Worm (Caenorhabditis elegans): Measurements from ENCODE around the gene cpx-2.

The cpx-2 gene

DNA sequence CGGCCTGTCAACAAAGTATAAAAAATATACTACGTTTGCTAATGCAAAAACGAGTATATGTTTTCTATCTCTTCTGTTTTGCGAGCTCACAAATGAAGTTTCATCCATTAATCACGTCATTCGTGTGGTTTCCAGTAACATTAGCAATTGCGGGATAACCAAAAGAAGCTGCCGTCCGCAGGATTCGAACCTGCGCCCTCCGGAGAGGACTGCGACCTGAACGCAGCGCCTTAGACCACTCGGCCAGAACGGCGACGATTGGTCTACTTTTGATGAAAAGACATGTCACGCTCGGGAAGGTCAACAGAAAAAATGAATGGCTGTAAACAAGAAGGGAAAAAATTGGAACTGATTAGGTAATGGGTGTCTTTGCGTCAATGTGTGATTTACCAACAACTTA lies 32.2 kb downstream of the cpx-2 start (continued):
- TF ChIP-seq elt-3 (tag; optimal IDR thresholded peaks at IDR 0.05) (peak in 1 of 6 experiments; percentile 32), isw-1 (GFP tag; IDR thresholded peaks at IDR 0.05) (no peak)

ce11 chrX:13034333-13034732 lies 36.7 kb downstream of the cpx-2 start:
- TF ChIP-seq tbx-2 (tag; optimal IDR thresholded peaks at IDR 0.05), result peak; percentile 53
- TF ChIP-seq C34B4.2 (tag; optimal IDR thresholded peaks at IDR 0.05), result no peak

ce11 chrX:13033850-13034249 lies 37.2 kb downstream of the cpx-2 start:
- TF ChIP-seq nhr-47 (tag; optimal IDR thresholded peaks at IDR 0.05) (peak; percentile 36), efl-1 (optimal IDR thresholded peaks at IDR 0.05) (no peak), efl-1 (GFP tag; optimal IDR thresholded peaks at IDR 0.05 in 1 of 2) (peak in 1 of 2 experiments; percentile 54), lin-14 (GFP tag; optimal IDR thresholded peaks at IDR 0.05) (peak; percentile 5), nhr-28 (tag; optimal IDR thresholded peaks at IDR 0.05) (no peak), rnt-1 (tag; optimal IDR thresholded peaks at IDR 0.05) (no peak)

DNA sequence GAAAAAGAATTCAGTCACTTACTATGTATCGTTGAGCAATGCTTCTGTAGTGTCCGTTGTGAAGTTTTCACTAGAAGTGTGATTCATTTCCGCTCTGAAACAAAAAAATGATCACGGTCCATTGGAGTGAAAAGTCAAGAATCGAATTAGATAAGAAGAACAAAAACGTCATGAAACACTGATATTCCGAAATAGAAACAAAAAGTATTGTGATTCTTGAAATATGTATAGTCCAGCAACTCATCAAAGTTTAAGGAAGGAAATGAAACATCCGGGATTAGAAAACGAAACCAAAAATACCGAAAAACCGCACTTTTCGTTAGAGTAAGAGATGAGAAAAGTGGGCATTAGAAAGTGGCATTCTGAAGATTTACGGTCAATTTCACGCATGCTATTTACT lies 38.4 kb downstream of the cpx-2 start, which contains the start of gene npr-10:
npr-10 (minus strand) TSS at position 101 of the 400 bp plus-strand sequence.
- TF ChIP-seq unc-62 (GFP tag; optimal IDR thresholded peaks at IDR 0.05) (no peak), dpl-1 (GFP tag; optimal IDR thresholded peaks at IDR 0.05) (no peak), Y116A8C.19 (tag; optimal IDR thresholded peaks at IDR 0.05; ENCODE audit: borderline replicate concordance) (no peak), lin-14 (GFP tag; optimal IDR thresholded peaks at IDR 0.05) (no peak), pqm-1 (tag; optimal IDR thresholded peaks at IDR 0.05) (no peak), lin-39 (tag; optimal IDR thresholded peaks at IDR 0.05) (no peak), fkh-4 (tag; optimal IDR thresholded peaks at IDR 0.05; ENCODE audit: borderline replicate concordance) (no peak), ets-5 (GFP tag; IDR thresholded peaks at IDR 0.05) (no peak), nhr-11 (tag; optimal IDR thresholded peaks at IDR 0.05) (no peak), egl-13 (tag; optimal IDR thresholded peaks at IDR 0.05) (no peak), nhr-19 (GFP tag; conservative IDR thresholded peaks at IDR 0.05) (no peak), pag-3 (tag; optimal IDR thresholded peaks at IDR 0.05; ENCODE audit: borderline replicate concordance, insufficient read depth) (no peak), sox-4 (tag; optimal IDR thresholded peaks at IDR 0.05) (peak; percentile 14), tbx-2 (tag; optimal IDR thresholded peaks at IDR 0.05) (no peak), nhr-12 (tag; optimal IDR thresholded peaks at IDR 0.05) (no peak), xbp-1 (tag; optimal IDR thresholded peaks at IDR 0.05) (no peak), lir-3 (tag; optimal IDR thresholded peaks at IDR 0.05; ENCODE audit: poor library complexity) (no peak), unc-130 (tag; optimal IDR thresholded peaks at IDR 0.05) (no peak), jun-1 (tag; optimal IDR thresholded peaks at IDR 0.05) (no peak), snpc-4 (tag; optimal IDR thresholded peaks at IDR 0.05) (no peak), unc-86 (tag; optimal IDR thresholded peaks at IDR 0.05) (no peak), mef-2 (tag; optimal IDR thresholded peaks at IDR 0.05) (no peak), nhr-84 (tag; optimal IDR thresholded peaks at IDR 0.05) (no peak), aha-1 (tag; optimal IDR thresholded peaks at IDR 0.05) (no peak), mdl-1 (tag; optimal IDR thresholded peaks at IDR 0.05) (no peak), ceh-90 (tag; optimal IDR thresholded peaks at IDR 0.05) (no peak), nhr-77 (tag; optimal IDR thresholded peaks at IDR 0.05) (no peak), nhr-47 (tag; optimal IDR thresholded peaks at IDR 0.05) (peak; percentile 2), zag-1 (tag; optimal IDR thresholded peaks at IDR 0.05) (no peak), nhr-28 (tag; optimal IDR thresholded peaks at IDR 0.05) (no peak), fkh-8 (tag; optimal IDR thresholded peaks at IDR 0.05) (peak; percentile 45), hpl-2 (GFP tag; optimal IDR thresholded peaks at IDR 0.05) (no peak), aly-2 (tag; optimal IDR thresholded peaks at IDR 0.05) (no peak), nhr-71 (tag; optimal IDR thresholded peaks at IDR 0.05) (peak; percentile 15), nhr-237 (tag; optimal IDR thresholded peaks at IDR 0.05) (no peak)

Data from whole organism, L1 larva.